1 fruit fly cellular context compared by ENCODE assay signal in the genomic region with DNA sequence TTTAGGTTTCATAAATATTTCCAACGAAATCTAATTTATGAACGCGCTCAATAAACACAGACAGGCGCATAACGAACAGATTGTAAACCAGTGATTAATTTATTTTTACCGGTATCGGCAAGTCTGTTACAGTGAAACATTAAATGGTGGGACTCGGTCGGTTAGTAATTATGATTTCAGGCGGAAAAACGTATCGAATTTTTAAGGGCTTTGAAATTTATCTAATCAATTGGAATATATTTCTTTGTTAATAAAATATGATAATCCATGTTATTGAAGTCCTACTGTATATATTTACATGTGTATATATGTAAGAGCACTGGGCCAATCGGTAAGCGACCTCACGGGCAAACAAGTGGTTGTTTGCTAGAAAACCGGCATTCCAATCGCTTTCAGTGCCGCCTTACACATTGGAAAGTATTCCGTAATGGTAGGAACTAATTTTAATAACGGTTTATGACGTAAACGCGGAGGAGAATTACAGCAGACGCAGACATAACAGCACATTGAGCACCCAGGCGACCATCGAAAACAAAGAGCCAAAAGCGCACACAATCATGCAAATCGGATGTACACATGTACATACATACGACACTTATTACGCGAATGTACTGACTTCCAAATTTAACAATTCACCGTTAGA.
TF ChIP-seq lines count a peak whose summit lies in the region.

No protein-coding gene starts in this region.

TF ChIP-seq in whole organism, embryonic, 481 proteins besides CTCF, POLR2A, EP300 and RAD21 (continued from another document and continues in another):
- TF ChIP-seq TFAM (GFP tag; optimal IDR thresholded peaks at IDR 0.05; lab: Kevin White, UChicago), result no peak
- TF ChIP-seq CG10147 (GFP tag; optimal IDR thresholded peaks at IDR 0.05; lab: Kevin White, UChicago), result no peak
- peak; percentile 88 to 89 for TF ChIP-seq Pdp1 (GFP tag; optimal IDR thresholded peaks at IDR 0.05; lab: Kevin White, UChicago)
- TF ChIP-seq br (optimal IDR thresholded peaks at IDR 0.05; lab: Kevin White, UChicago), result no peak
- TF ChIP-seq CG16813 (GFP tag; IDR thresholded peaks at IDR 0.05; lab: Robert Waterston, UW; ENCODE audit: partially characterized antibody), result no peak
- peak; percentile 92 for TF ChIP-seq Abd-B (GFP tag; optimal IDR thresholded peaks at IDR 0.05; lab: Kevin White, UChicago)
- TF ChIP-seq Elba2 (GFP tag; optimal IDR thresholded peaks at IDR 0.05; lab: Kevin White, UChicago), result no peak
- peak; percentile 93 for TF ChIP-seq ase (GFP tag; IDR thresholded peaks at IDR 0.05; lab: Robert Waterston, UW)
- no peak for TF ChIP-seq Deaf1 (tag; optimal IDR thresholded peaks at IDR 0.05; lab: Kevin White, UChicago)
- peak; percentile 76 for TF ChIP-seq pnt (GFP tag; optimal IDR thresholded peaks at IDR 0.05; lab: Kevin White, UChicago)
- TF ChIP-seq Dip2 (GFP tag; IDR thresholded peaks at IDR 0.05; lab: Robert Waterston, UW), result no peak
- TF ChIP-seq Rx (GFP tag; IDR thresholded peaks at IDR 0.05; lab: Robert Waterston, UW), result peak; percentile 84
- TF ChIP-seq oc (tag; optimal IDR thresholded peaks at IDR 0.05; lab: Kevin White, UChicago), result peak; percentile 94
- peak; percentile 98 for TF ChIP-seq row (GFP tag; IDR thresholded peaks at IDR 0.05; lab: Robert Waterston, UW)
- peak; percentile 20 for TF ChIP-seq CG33557 (GFP tag; optimal IDR thresholded peaks at IDR 0.05; lab: Kevin White, UChicago)
- TF ChIP-seq dmrt11E (tag; optimal IDR thresholded peaks at IDR 0.05; lab: Kevin White, UChicago), result peak; percentile 44
- peak; percentile 83 for TF ChIP-seq CG11723 (GFP tag; optimal IDR thresholded peaks at IDR 0.05; lab: Kevin White, UChicago)
- TF ChIP-seq CG8359 (GFP tag; optimal IDR thresholded peaks at IDR 0.05; lab: Kevin White, UChicago; ENCODE audit: borderline replicate concordance), result peak; percentile 44
- peak; percentile 97 for TF ChIP-seq CG11247 (GFP tag; IDR thresholded peaks at IDR 0.05; lab: Robert Waterston, UW)
- peak; percentile 68 for TF ChIP-seq CG10431 (GFP tag; optimal IDR thresholded peaks at IDR 0.05; lab: Kevin White, UChicago)
- peak; percentile 98 for TF ChIP-seq B-H2 (GFP tag; optimal IDR thresholded peaks at IDR 0.05; lab: Kevin White, UChicago)
- TF ChIP-seq CG3281 (GFP tag; optimal IDR thresholded peaks at IDR 0.05; lab: Kevin White, UChicago), result peak; percentile 87
- peak; percentile 13 for TF ChIP-seq eyg (GFP tag; optimal IDR thresholded peaks at IDR 0.05; lab: Kevin White, UChicago)
- TF ChIP-seq tx (GFP tag; optimal IDR thresholded peaks at IDR 0.05; lab: Kevin White, UChicago), result peak; percentile 87
- peak; percentile 92 for TF ChIP-seq nmo (GFP tag; optimal IDR thresholded peaks at IDR 0.05; lab: Kevin White, UChicago)
- TF ChIP-seq CG11696 (GFP tag; IDR thresholded peaks at IDR 0.05; lab: Robert Waterston, UW), result peak; percentile 90
- TF ChIP-seq CG10654 (GFP tag; optimal IDR thresholded peaks at IDR 0.05; lab: Kevin White, UChicago), result peak; percentile 71
- TF ChIP-seq gro (GFP tag; optimal IDR thresholded peaks at IDR 0.05; lab: Kevin White, UChicago), result peak; percentile 95
- TF ChIP-seq CG4730 (GFP tag; IDR thresholded peaks at IDR 0.05; lab: Robert Waterston, UW), result peak; percentile 94
- TF ChIP-seq trh (GFP tag; optimal IDR thresholded peaks at IDR 0.05; lab: Kevin White, UChicago), result peak; percentile 79
- TF ChIP-seq CG3838 (GFP tag; optimal IDR thresholded peaks at IDR 0.05; lab: Kevin White, UChicago), result peak; percentile 81
- TF ChIP-seq pzg (GFP tag; optimal IDR thresholded peaks at IDR 0.05; lab: Kevin White, UChicago), result peak; percentile 4
- TF ChIP-seq CG8765 (GFP tag; IDR thresholded peaks at IDR 0.05; lab: Robert Waterston, UW), result peak; percentile 73
- peak; percentile 96 for TF ChIP-seq GATAe (GFP tag; conservative IDR thresholded peaks at IDR 0.05; lab: Robert Waterston, UW)
- TF ChIP-seq CG11695 (GFP tag; IDR thresholded peaks at IDR 0.05; lab: Robert Waterston, UW), result peak; percentile 96
- TF ChIP-seq mirr (GFP tag; optimal IDR thresholded peaks at IDR 0.05; lab: Kevin White, UChicago), result peak; percentile 94
- TF ChIP-seq inv (GFP tag; IDR thresholded peaks at IDR 0.05; lab: Robert Waterston, UW; ENCODE audit: partially characterized antibody), result no peak
- peak; percentile 66 for TF ChIP-seq Doc2 (GFP tag; IDR thresholded peaks at IDR 0.05; lab: Robert Waterston, UW)
- peak; percentile 19 for TF ChIP-seq kni (GFP tag; optimal IDR thresholded peaks at IDR 0.05; lab: Kevin White, UChicago)
- TF ChIP-seq fd96Cb (tag; optimal IDR thresholded peaks at IDR 0.05; lab: Kevin White, UChicago), result peak; percentile 76
- no peak; the same call in 1 of the 3 replicates for TF ChIP-seq CG17361 (GFP tag; IDR thresholded peaks at IDR 0.05; lab: Robert Waterston, UW)
- peak; percentile 98 for TF ChIP-seq vvl (GFP tag; IDR thresholded peaks at IDR 0.05; lab: Robert Waterston, UW)
- TF ChIP-seq usp (GFP tag; optimal IDR thresholded peaks at IDR 0.05; lab: Kevin White, UChicago), result no peak
- TF ChIP-seq az2 (GFP tag; optimal IDR thresholded peaks at IDR 0.05; lab: Kevin White, UChicago), result peak; percentile 93
- peak; percentile 2 for TF ChIP-seq CG5180 (GFP tag; optimal IDR thresholded peaks at IDR 0.05; lab: Kevin White, UChicago)
- peak; percentile 88 for TF ChIP-seq vfl (GFP tag; optimal IDR thresholded peaks at IDR 0.05; lab: Kevin White, UChicago)
- TF ChIP-seq CG5245 (GFP tag; optimal IDR thresholded peaks at IDR 0.05; lab: Kevin White, UChicago), result peak; percentile 87
- TF ChIP-seq ewg (GFP tag; optimal IDR thresholded peaks at IDR 0.05; lab: Kevin White, UChicago), result peak; percentile 80
- no peak for TF ChIP-seq Hr39 (optimal IDR thresholded peaks at IDR 0.05; lab: Kevin White, UChicago)
- peak; percentile 91 for TF ChIP-seq ems (GFP tag; optimal IDR thresholded peaks at IDR 0.05; lab: Kevin White, UChicago)
- TF ChIP-seq tio (GFP tag; optimal IDR thresholded peaks at IDR 0.05; lab: Kevin White, UChicago), result peak; percentile 84
- peak; percentile 76 for TF ChIP-seq kay (GFP tag; optimal IDR thresholded peaks at IDR 0.05; lab: Kevin White, UChicago)
- TF ChIP-seq Asciz (GFP tag; optimal IDR thresholded peaks at IDR 0.05; lab: Kevin White, UChicago), result peak; percentile 91
- peak; percentile 83 for TF ChIP-seq CG13775 (GFP tag; optimal IDR thresholded peaks at IDR 0.05; lab: Kevin White, UChicago)
- peak; percentile 81 for TF ChIP-seq repo (GFP tag; optimal IDR thresholded peaks at IDR 0.05; lab: Kevin White, UChicago)
- TF ChIP-seq CG18011 (GFP tag; optimal IDR thresholded peaks at IDR 0.05; lab: Kevin White, UChicago), result peak; percentile 83
- peak; percentile 96 for TF ChIP-seq CG14441 (GFP tag; IDR thresholded peaks at IDR 0.05; lab: Robert Waterston, UW)
- peak; percentile 88 for TF ChIP-seq klu (GFP tag; IDR thresholded peaks at IDR 0.05; lab: Robert Waterston, UW)
- TF ChIP-seq esg (GFP tag; conservative IDR thresholded peaks at IDR 0.05; lab: Robert Waterston, UW), result peak; percentile 93
- peak; percentile 19 for TF ChIP-seq trem (tag; optimal IDR thresholded peaks at IDR 0.05; lab: Kevin White, UChicago)
- no peak for TF ChIP-seq prd (optimal IDR thresholded peaks at IDR 0.05; lab: Kevin White, UChicago)
- peak; percentile 96 for TF ChIP-seq prd (GFP tag; IDR thresholded peaks at IDR 0.05; lab: Robert Waterston, UW)
- TF ChIP-seq NC2β (GFP tag; optimal IDR thresholded peaks at IDR 0.05; lab: Kevin White, UChicago), result peak; percentile 83
- TF ChIP-seq D19B (GFP tag; optimal IDR thresholded peaks at IDR 0.05; lab: Kevin White, UChicago), result peak; percentile 67
- peak; percentile 32 for TF ChIP-seq ac (GFP tag; optimal IDR thresholded peaks at IDR 0.05; lab: Kevin White, UChicago)
- TF ChIP-seq hkb (optimal IDR thresholded peaks at IDR 0.05; lab: Kevin White, UChicago), result no peak
- TF ChIP-seq hkb (GFP tag; IDR thresholded peaks at IDR 0.05; lab: Robert Waterston, UW), result peak; percentile 95
- peak; percentile 90 for TF ChIP-seq CG15514 (GFP tag; optimal IDR thresholded peaks at IDR 0.05; lab: Kevin White, UChicago)
- TF ChIP-seq CG1832 (GFP tag; optimal IDR thresholded peaks at IDR 0.05; lab: Kevin White, UChicago), result no peak
- TF ChIP-seq Rfx (GFP tag; IDR thresholded peaks at IDR 0.05; lab: Robert Waterston, UW), result peak; percentile 98
- TF ChIP-seq CG2199 (GFP tag; IDR thresholded peaks at IDR 0.05; lab: Robert Waterston, UW), result peak; percentile 90; the same call in 2 of the 3 replicates
- TF ChIP-seq NC2α (GFP tag; optimal IDR thresholded peaks at IDR 0.05; lab: Kevin White, UChicago), result peak; percentile 34
- TF ChIP-seq CG13624 (GFP tag; optimal IDR thresholded peaks at IDR 0.05; lab: Kevin White, UChicago), result no peak
- no peak for TF ChIP-seq Scr (GFP tag; IDR thresholded peaks at IDR 0.05; lab: Robert Waterston, UW; ENCODE audit: partially characterized antibody)
- no peak for TF ChIP-seq hth (optimal IDR thresholded peaks at IDR 0.05; lab: Kevin White, UChicago)
- TF ChIP-seq Mad (GFP tag; optimal IDR thresholded peaks at IDR 0.05; lab: Kevin White, UChicago), result peak; percentile 84
- no peak for TF ChIP-seq D19A (tag; optimal IDR thresholded peaks at IDR 0.05; lab: Kevin White, UChicago)
- TF ChIP-seq CG42726 (GFP tag; IDR thresholded peaks at IDR 0.05; lab: Robert Waterston, UW; ENCODE audit: partially characterized antibody), result no peak
- no peak for TF ChIP-seq cg (GFP tag; optimal IDR thresholded peaks at IDR 0.05; lab: Kevin White, UChicago)
- peak; percentile 94 for TF ChIP-seq CG9817 (tag; optimal IDR thresholded peaks at IDR 0.05; lab: Kevin White, UChicago)
- TF ChIP-seq Tbp (GFP tag; optimal IDR thresholded peaks at IDR 0.05; lab: Kevin White, UChicago), result no peak
- TF ChIP-seq slou (GFP tag; optimal IDR thresholded peaks at IDR 0.05; lab: Kevin White, UChicago), result peak; percentile 51
- peak; percentile 98 for TF ChIP-seq CG12769 (tag; optimal IDR thresholded peaks at IDR 0.05; lab: Kevin White, UChicago)
- peak; percentile 82 for TF ChIP-seq CG12071 (GFP tag; optimal IDR thresholded peaks at IDR 0.05; lab: Kevin White, UChicago)
- TF ChIP-seq CG17328 (GFP tag; IDR thresholded peaks at IDR 0.05; lab: Robert Waterston, UW), result peak; percentile 94
- TF ChIP-seq onecut (GFP tag; IDR thresholded peaks at IDR 0.05; lab: Robert Waterston, UW), result no peak; the same call in 1 of the 2 replicates
- TF ChIP-seq CG13424 (tag; optimal IDR thresholded peaks at IDR 0.05; lab: Kevin White, UChicago), result peak; percentile 96
- TF ChIP-seq CG10267 (tag; optimal IDR thresholded peaks at IDR 0.05; lab: Kevin White, UChicago), result peak; percentile 72
- TF ChIP-seq CG10274 (GFP tag; optimal IDR thresholded peaks at IDR 0.05; lab: Kevin White, UChicago), result peak; percentile 73
- TF ChIP-seq CG11560 (tag; IDR thresholded peaks at IDR 0.05; lab: Robert Waterston, UW), result peak; percentile 75; the same call in 2 of the 3 replicates
- TF ChIP-seq CG5953 (GFP tag; IDR thresholded peaks at IDR 0.05; lab: Robert Waterston, UW), result peak; percentile 90
- no peak for TF ChIP-seq CG13287 (GFP tag; IDR thresholded peaks at IDR 0.05; lab: Robert Waterston, UW; ENCODE audit: partially characterized antibody)
- TF ChIP-seq CG31441 (GFP tag; IDR thresholded peaks at IDR 0.05; lab: Robert Waterston, UW), result no peak; the same call in 1 of the 2 replicates
- TF ChIP-seq CG32767 (GFP tag; IDR thresholded peaks at IDR 0.05; lab: Robert Waterston, UW), result peak; percentile 92
- no peak for TF ChIP-seq zen2 (GFP tag; IDR thresholded peaks at IDR 0.05; lab: Robert Waterston, UW; ENCODE audit: partially characterized antibody)
- TF ChIP-seq her (GFP tag; optimal IDR thresholded peaks at IDR 0.05; lab: Kevin White, UChicago), result peak; percentile 73
- TF ChIP-seq CoRest (tag; optimal IDR thresholded peaks at IDR 0.05; lab: Kevin White, UChicago), result peak; percentile 96
- peak; percentile 97 for TF ChIP-seq HmgZ (tag; optimal IDR thresholded peaks at IDR 0.05; lab: Kevin White, UChicago)
- peak; percentile 71 for TF ChIP-seq Mes4 (GFP tag; optimal IDR thresholded peaks at IDR 0.05; lab: Kevin White, UChicago)
- TF ChIP-seq CG14667 (GFP tag; IDR thresholded peaks at IDR 0.05; lab: Robert Waterston, UW), result peak; percentile 91
- TF ChIP-seq wdn (GFP tag; IDR thresholded peaks at IDR 0.05; lab: Robert Waterston, UW), result peak; percentile 92
- no peak for TF ChIP-seq HmgD (GFP tag; optimal IDR thresholded peaks at IDR 0.05; lab: Kevin White, UChicago)
- peak; percentile 94 for TF ChIP-seq Awh (GFP tag; IDR thresholded peaks at IDR 0.05; lab: Robert Waterston, UW)
- peak; percentile 81 for TF ChIP-seq CG4404 (GFP tag; IDR thresholded peaks at IDR 0.05; lab: Robert Waterston, UW)
- peak; percentile 95 for TF ChIP-seq sisA (GFP tag; IDR thresholded peaks at IDR 0.05; lab: Robert Waterston, UW)
- peak; percentile 85 for TF ChIP-seq aop (GFP tag; IDR thresholded peaks at IDR 0.05; lab: Robert Waterston, UW)
- TF ChIP-seq abd-A (tag; optimal IDR thresholded peaks at IDR 0.05; lab: Kevin White, UChicago), result no peak
- peak; percentile 79 for TF ChIP-seq CG4328 (GFP tag; optimal IDR thresholded peaks at IDR 0.05; lab: Kevin White, UChicago)
- peak; percentile 79 for TF ChIP-seq CG9609 (GFP tag; optimal IDR thresholded peaks at IDR 0.05; lab: Kevin White, UChicago)
- no peak for TF ChIP-seq pros (GFP tag; optimal IDR thresholded peaks at IDR 0.05; lab: Kevin White, UChicago)
- peak; percentile 98 for TF ChIP-seq CG2120 (GFP tag; optimal IDR thresholded peaks at IDR 0.05; lab: Kevin White, UChicago)
- peak; percentile 85 for TF ChIP-seq Nf-YC (tag; optimal IDR thresholded peaks at IDR 0.05; lab: Kevin White, UChicago)
- no peak for TF ChIP-seq odd (GFP tag; optimal IDR thresholded peaks at IDR 0.05; lab: Kevin White, UChicago)
- peak; percentile 83 for TF ChIP-seq schlank (tag; optimal IDR thresholded peaks at IDR 0.05; lab: Kevin White, UChicago)
- peak; percentile 21 for TF ChIP-seq btn (GFP tag; optimal IDR thresholded peaks at IDR 0.05; lab: Kevin White, UChicago)
- peak; percentile 89 for TF ChIP-seq Camta (GFP tag; optimal IDR thresholded peaks at IDR 0.05; lab: Kevin White, UChicago)
- TF ChIP-seq dm (GFP tag; optimal IDR thresholded peaks at IDR 0.05; lab: Kevin White, UChicago), result peak; percentile 48
- TF ChIP-seq CG15479 (GFP tag; optimal IDR thresholded peaks at IDR 0.05; lab: Kevin White, UChicago), result no peak
- TF ChIP-seq ATbp (GFP tag; optimal IDR thresholded peaks at IDR 0.05; lab: Kevin White, UChicago), result peak; percentile 83
- TF ChIP-seq ERR (GFP tag; optimal IDR thresholded peaks at IDR 0.05; lab: Kevin White, UChicago), result peak; percentile 78
- TF ChIP-seq CG9797 (GFP tag; optimal IDR thresholded peaks at IDR 0.05; lab: Kevin White, UChicago), result no peak
- no peak for TF ChIP-seq CG6791 (GFP tag; IDR thresholded peaks at IDR 0.05; lab: Robert Waterston, UW; ENCODE audit: partially characterized antibody)
- peak; percentile 86 for TF ChIP-seq exex (tag; optimal IDR thresholded peaks at IDR 0.05; lab: Kevin White, UChicago)
- peak; percentile 94 for TF ChIP-seq Ptx1 (GFP tag; IDR thresholded peaks at IDR 0.05; lab: Robert Waterston, UW)
